Fruit fly (Drosophila melanogaster) whole organism, embryonic: ENCODE results near the gene CG5697.

ENCODE experiments used
- CG13287 ChIP-seq: fragments of 200-800 bp; sonication (Bioruptor generic); IDR thresholded peaks from 2 replicates; pipeline ENCODE4 v1.3.6; 2022; ENCODE audit warnings: missing biosample characterization, missing genetic modification characterization; ENCODE audit not compliant: partially characterized antibody
- CG7839 ChIP-seq: fragments of 200-800 bp; sonication (Bioruptor generic); optimal IDR thresholded peaks from 3 replicates; lab custom pipeline; 2018; ENCODE audit warnings: missing biosample characterization, mild to moderate bottlenecking, missing genetic modification characterization, moderate library complexity
- CG7963 ChIP-seq: fragments of 200-800 bp; sonication (Bioruptor generic); IDR thresholded peaks from 3 replicates; pipeline ENCODE4 v1.3.6; 2022; ENCODE audit warnings: missing biosample characterization, missing genetic modification characterization; ENCODE audit not compliant: partially characterized antibody
- Pdp1 ChIP-seq, 2 experiments: fragments of 200-800 bp; sonication (Bioruptor generic); optimal IDR thresholded peaks; 3 replicates each; lab custom pipeline; 2016; ENCODE audit warnings: missing biosample characterization in 2 of 2, missing genetic modification characterization in 2 of 2, mild to moderate bottlenecking in 1 of 2, moderate library complexity in 1 of 2
- cwo ChIP-seq: fragments of 200-800 bp; sonication (Bioruptor generic); optimal IDR thresholded peaks from 3 replicates; lab custom pipeline; 2017; ENCODE audit warnings: missing biosample characterization, missing genetic modification characterization, mild to moderate bottlenecking, moderate library complexity, missing genetic modification reagents
- grau ChIP-seq: fragments of 200-800 bp; optimal IDR thresholded peaks from 3 replicates; lab custom pipeline; 2019; ENCODE audit warnings: missing biosample characterization, mild to moderate bottlenecking, missing genetic modification characterization, moderate library complexity
- rib ChIP-seq: fragments of 200-800 bp; sonication (Bioruptor generic); IDR thresholded peaks from 2 replicates; pipeline ENCODE4 v1.3.6; 2022; ENCODE audit warnings: missing biosample characterization, missing genetic modification characterization
- zen2 ChIP-seq: fragments of 200-800 bp; sonication (Bioruptor generic); IDR thresholded peaks from 3 replicates; pipeline ENCODE4 v1.3.6; 2022; ENCODE audit warnings: missing biosample characterization, missing genetic modification characterization; ENCODE audit not compliant: partially characterized antibody

- TF ChIP-seq CG7963 (GFP tag; lab: Robert Waterston, UW): no peak
- no peak for TF ChIP-seq CG7839 (tag; lab: Kevin White, UChicago)
- TF ChIP-seq rib (GFP tag; lab: Robert Waterston, UW): no peak
- TF ChIP-seq zen2 (GFP tag; lab: Robert Waterston, UW): no peak
- no peak for TF ChIP-seq cwo
- TF ChIP-seq Pdp1 (GFP tag; optimal IDR thresholded peaks at IDR 0.05; lab: Kevin White, UChicago): no peak
- TF ChIP-seq grau: no peak
- TF ChIP-seq CG13287 (GFP tag; lab: Robert Waterston, UW): no peak
Observed at dm6 chr3R:21050875-21051274, 35.1 kb downstream of the CG5697 start, which contains the start of gene Jhbp15.
